Fruit fly (Drosophila melanogaster) whole organism, prepupa: ENCODE results near the gene CG3349.

Source experiments
- CG31627 ChIP-seq: fragments of 200-800 bp; sonication (Bioruptor generic); optimal IDR thresholded peaks from 3 replicates; lab custom pipeline; 2016; ENCODE audit warnings: missing biosample characterization, missing genetic modification characterization
- Eip75B ChIP-seq: fragments of 200-800 bp; sonication (Bioruptor generic); optimal IDR thresholded peaks from 3 replicates; lab custom pipeline; 2016; ENCODE audit warnings: missing biosample characterization, missing genetic modification characterization

DNA sequence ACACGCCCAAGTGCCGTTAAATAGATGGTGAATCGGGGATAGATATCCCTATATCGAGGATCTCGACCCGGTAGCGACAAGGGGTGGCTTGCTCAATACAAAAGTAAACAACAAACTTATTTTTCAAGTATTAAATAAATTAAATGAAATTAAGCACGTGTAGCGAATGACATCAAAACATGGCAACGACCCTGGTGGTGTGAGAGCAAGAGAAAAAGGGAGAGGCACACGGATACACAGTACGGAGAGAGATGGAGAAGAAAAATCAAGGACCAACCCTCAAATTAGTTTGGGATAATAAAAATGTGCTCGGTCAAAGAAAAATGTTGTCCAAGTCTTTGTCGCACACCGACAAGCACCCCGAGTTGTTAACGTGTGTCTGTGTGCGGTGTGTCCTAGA is 41.6 kb downstream of the CG3349 start:
- TF ChIP-seq CG31627 (GFP tag; lab: Kevin White, UChicago), result no peak
- no peak for TF ChIP-seq Eip75B (GFP tag; lab: Kevin White, UChicago)
